Fruit fly (Drosophila melanogaster): ENCODE results near the gene Smn.

Smn gene

DNA sequence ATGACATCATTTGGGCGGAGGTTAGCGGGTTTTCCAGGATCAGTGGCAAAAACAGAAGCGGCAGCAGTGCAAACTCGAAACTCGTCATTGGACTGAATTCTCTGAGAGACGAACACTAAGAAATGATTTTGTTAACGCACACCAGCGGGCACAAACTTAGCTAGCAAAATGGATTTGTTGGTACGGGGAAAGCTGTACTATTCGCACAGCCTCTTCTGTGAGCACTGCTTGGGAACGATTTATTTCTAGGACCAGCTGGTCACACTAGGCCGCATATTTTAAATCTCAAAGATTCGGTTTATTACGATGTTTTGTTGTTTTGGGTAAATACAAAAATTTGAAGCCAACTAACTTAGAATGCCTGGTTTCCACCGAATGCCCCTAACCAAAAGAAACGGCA, 27.8 kb upstream of the Smn start, which contains the start of gene CG4098 (continued):
- no peak for TF ChIP-seq Eip74EF (GFP tag; optimal IDR thresholded peaks at IDR 0.05)
- TF ChIP-seq pnt (GFP tag; optimal IDR thresholded peaks at IDR 0.05): peak; percentile 35
- no peak for TF ChIP-seq CG34224 (GFP tag; IDR thresholded peaks at IDR 0.05; ENCODE audit: partially characterized antibody)
- TF ChIP-seq HLH54F (GFP tag; optimal IDR thresholded peaks at IDR 0.05): peak; percentile 69
- no peak for TF ChIP-seq CG8359 (GFP tag; optimal IDR thresholded peaks at IDR 0.05; ENCODE audit: borderline replicate concordance)
- no peak for TF ChIP-seq Ets65A (GFP tag)
- no peak for TF ChIP-seq Lpt (GFP tag; optimal IDR thresholded peaks at IDR 0.05)
- TF ChIP-seq cad (GFP tag; optimal IDR thresholded peaks at IDR 0.05): no peak
- peak; percentile 97 for TF ChIP-seq row (GFP tag; IDR thresholded peaks at IDR 0.05)
- peak; percentile 43; the same call in 1 of the 2 replicates for TF ChIP-seq CG7372 (GFP tag; IDR thresholded peaks at IDR 0.05)
- no peak for TF ChIP-seq CG17186 (GFP tag; optimal IDR thresholded peaks at IDR 0.05)
- TF ChIP-seq Ptx1 (GFP tag; IDR thresholded peaks at IDR 0.05): peak; percentile 79
- peak; percentile 64 for TF ChIP-seq al (GFP tag; IDR thresholded peaks at IDR 0.05)
- no peak for TF ChIP-seq pfk (GFP tag; optimal IDR thresholded peaks at IDR 0.05)
- TF ChIP-seq CG15696 (tag; optimal IDR thresholded peaks at IDR 0.05): no peak
- peak; percentile 47 for TF ChIP-seq bcd (GFP tag; optimal IDR thresholded peaks at IDR 0.05)
- no peak for TF ChIP-seq Elba2 (GFP tag; optimal IDR thresholded peaks at IDR 0.05)
- no peak for TF ChIP-seq CG10565 (GFP tag; optimal IDR thresholded peaks at IDR 0.05)
- TF ChIP-seq CG8089 (GFP tag; optimal IDR thresholded peaks at IDR 0.05): no peak
- peak; percentile 59 for TF ChIP-seq bab2 (GFP tag; optimal IDR thresholded peaks at IDR 0.05)
- TF ChIP-seq CG2202 (tag; optimal IDR thresholded peaks at IDR 0.05): no peak
- TF ChIP-seq Hr39 (optimal IDR thresholded peaks at IDR 0.05): no peak
- TF ChIP-seq tx (GFP tag; optimal IDR thresholded peaks at IDR 0.05): no peak
- no peak for TF ChIP-seq salm (tag; optimal IDR thresholded peaks at IDR 0.05)
- TF ChIP-seq ewg (GFP tag; optimal IDR thresholded peaks at IDR 0.05): no peak
- TF ChIP-seq tna (GFP tag; IDR thresholded peaks at IDR 0.05; ENCODE audit: partially characterized antibody): no peak
- TF ChIP-seq CG9727 (GFP tag; optimal IDR thresholded peaks at IDR 0.05): peak; percentile 8
- TF ChIP-seq CG10431 (GFP tag; optimal IDR thresholded peaks at IDR 0.05): no peak
- peak; percentile 46 for TF ChIP-seq CG12744 (GFP tag; optimal IDR thresholded peaks at IDR 0.05)
- no peak for TF ChIP-seq twi (tag; optimal IDR thresholded peaks at IDR 0.05)
- TF ChIP-seq CG33557 (GFP tag; optimal IDR thresholded peaks at IDR 0.05): no peak
- TF ChIP-seq gcm2 (GFP tag; optimal IDR thresholded peaks at IDR 0.05): peak; percentile 29
- no peak for TF ChIP-seq CG11695 (GFP tag; IDR thresholded peaks at IDR 0.05)
- peak; percentile 55 for TF ChIP-seq CG13287 (GFP tag; IDR thresholded peaks at IDR 0.05; ENCODE audit: partially characterized antibody)
- TF ChIP-seq NC2α (GFP tag; optimal IDR thresholded peaks at IDR 0.05): no peak
- TF ChIP-seq CG3407 (GFP tag; optimal IDR thresholded peaks at IDR 0.05): no peak
- no peak for TF ChIP-seq disco-r (GFP tag; optimal IDR thresholded peaks at IDR 0.05)
- TF ChIP-seq CG5245 (GFP tag; optimal IDR thresholded peaks at IDR 0.05): peak; percentile 47
- TF ChIP-seq CG34422 (GFP tag; IDR thresholded peaks at IDR 0.05): peak; percentile 34; the same call in 1 of the 3 replicates
- peak; percentile 57 for TF ChIP-seq HLH3B (GFP tag; IDR thresholded peaks at IDR 0.05)
- peak; percentile 56 for TF ChIP-seq fu2 (GFP tag; optimal IDR thresholded peaks at IDR 0.05)
- TF ChIP-seq CG8388 (GFP tag; optimal IDR thresholded peaks at IDR 0.05): no peak
- TF ChIP-seq Max (GFP tag; optimal IDR thresholded peaks at IDR 0.05): no peak
- no peak for TF ChIP-seq Spps (tag; optimal IDR thresholded peaks at IDR 0.05)
- TF ChIP-seq gcm (GFP tag; optimal IDR thresholded peaks at IDR 0.05): no peak
- TF ChIP-seq cas (GFP tag; IDR thresholded peaks at IDR 0.05): peak; percentile 31; the same call in 1 of the 2 replicates
- TF ChIP-seq CG12299 (tag; optimal IDR thresholded peaks at IDR 0.05): no peak
- peak; percentile 32; the same call in 1 of the 2 replicates for TF ChIP-seq esg (GFP tag; conservative IDR thresholded peaks at IDR 0.05)
- no peak for TF ChIP-seq CG6683 (GFP tag; optimal IDR thresholded peaks at IDR 0.05)
- peak; percentile 21 for TF ChIP-seq lbe (GFP tag; optimal IDR thresholded peaks at IDR 0.05)
- peak; percentile 85; the same call in 2 of the 3 replicates for TF ChIP-seq CG11456 (GFP tag; IDR thresholded peaks at IDR 0.05)
- peak; percentile 38 for TF ChIP-seq CG12219 (GFP tag; optimal IDR thresholded peaks at IDR 0.05)

All from whole organism, embryonic.